Fruit fly (Drosophila melanogaster) whole organism, embryonic: ENCODE measurements around the gene Tsc1.

Source experiments
- Asciz ChIP-seq: fragments of 200-800 bp; sonication (Bioruptor generic); optimal IDR thresholded peaks from 2 replicates; lab custom pipeline; 2017; ENCODE audit warnings: missing biosample characterization, mild to moderate bottlenecking, missing genetic modification characterization, missing genetic modification reagents
- Atf-2 ChIP-seq: fragments of 200-800 bp; sonication (Bioruptor generic); optimal IDR thresholded peaks from 2 replicates; lab custom pipeline; 2016; ENCODE audit warnings: missing biosample characterization, missing genetic modification characterization
- CG10565 ChIP-seq: fragments of 200-800 bp; sonication (Bioruptor generic); optimal IDR thresholded peaks from 3 replicates; lab custom pipeline; 2016; ENCODE audit warnings: missing biosample characterization, mild to moderate bottlenecking, missing genetic modification characterization
- CG11093 ChIP-seq: fragments of 200-800 bp; sonication (Bioruptor generic); IDR thresholded peaks from 3 replicates; pipeline ENCODE4 v1.3.6; 2022; ENCODE audit warnings: missing biosample characterization, missing genetic modification characterization
- CG11398 ChIP-seq: fragments of 200-800 bp; sonication (Bioruptor generic); optimal IDR thresholded peaks from 2 replicates; lab custom pipeline; 2016; ENCODE audit warnings: missing biosample characterization, missing genetic modification characterization
- CG12071 ChIP-seq: fragments of 200-800 bp; sonication (Bioruptor generic); optimal IDR thresholded peaks from 3 replicates; lab custom pipeline; 2018; ENCODE audit warnings: missing biosample characterization, mild to moderate bottlenecking, missing genetic modification characterization
- CG12744 ChIP-seq: fragments of 200-800 bp; sonication (Bioruptor generic); optimal IDR thresholded peaks from 2 replicates; lab custom pipeline; 2016; ENCODE audit warnings: missing biosample characterization, missing genetic modification characterization
- CG13287 ChIP-seq: fragments of 200-800 bp; sonication (Bioruptor generic); IDR thresholded peaks from 2 replicates; pipeline ENCODE4 v1.3.6; 2022; ENCODE audit warnings: missing biosample characterization, missing genetic modification characterization; ENCODE audit not compliant: partially characterized antibody
- CG14860 ChIP-seq: fragments of 200-800 bp; sonication (Bioruptor generic); IDR thresholded peaks from 3 replicates; pipeline ENCODE4 v1.3.6; 2022; ENCODE audit warnings: missing biosample characterization, missing genetic modification characterization; ENCODE audit not compliant: partially characterized antibody
- CG17186 ChIP-seq: fragments of 200-800 bp; sonication (Bioruptor generic); optimal IDR thresholded peaks from 3 replicates; lab custom pipeline; 2017; ENCODE audit warnings: missing biosample characterization, missing genetic modification reagents, missing genetic modification characterization
- CG17385 ChIP-seq: fragments of 200-800 bp; sonication (Bioruptor generic); optimal IDR thresholded peaks from 3 replicates; lab custom pipeline; 2018; ENCODE audit warnings: missing biosample characterization, mild to moderate bottlenecking, missing genetic modification characterization
- CG33213 ChIP-seq: fragments of 200-800 bp; sonication (Bioruptor generic); optimal IDR thresholded peaks from 3 replicates; lab custom pipeline; 2016; ENCODE audit warnings: missing biosample characterization, missing genetic modification characterization
- CG4730 ChIP-seq: fragments of 200-800 bp; sonication (Bioruptor generic); IDR thresholded peaks from 2 replicates; pipeline ENCODE4 v1.3.6; 2022; ENCODE audit warnings: missing biosample characterization, missing genetic modification characterization
- CG6272 ChIP-seq: fragments of 200-800 bp; sonication (Bioruptor generic); IDR thresholded peaks from 2 replicates; pipeline ENCODE4 v1.3.6; 2022; ENCODE audit warnings: missing biosample characterization, missing genetic modification characterization
- CG7839 ChIP-seq: fragments of 200-800 bp; sonication (Bioruptor generic); optimal IDR thresholded peaks from 3 replicates; lab custom pipeline; 2018; ENCODE audit warnings: missing biosample characterization, mild to moderate bottlenecking, missing genetic modification characterization, moderate library complexity
- CG8478 ChIP-seq: fragments of >200 bp; optimal IDR thresholded peaks from 2 replicates; lab custom pipeline; 2018
- CG8944 ChIP-seq: fragments of 200-800 bp; sonication (Bioruptor generic); optimal IDR thresholded peaks from 3 replicates; lab custom pipeline; 2016; ENCODE audit warnings: missing biosample characterization, missing genetic modification characterization
- Chrac-16 ChIP-seq: fragments of 200-800 bp; sonication (Bioruptor generic); optimal IDR thresholded peaks from 3 replicates; lab custom pipeline; 2016; ENCODE audit warnings: missing biosample characterization, missing genetic modification characterization
- Dfd ChIP-seq, 2 experiments: fragments of >200 bp; optimal IDR thresholded peaks; 2 replicates each; lab custom pipeline; 2017; ENCODE audit warnings: missing biosample characterization in 2 of 2, missing genetic modification characterization in 2 of 2
- Doc3 ChIP-seq: fragments of 200-800 bp; sonication (Bioruptor generic); IDR thresholded peaks from 3 replicates; pipeline ENCODE4 v1.3.6; 2022; ENCODE audit warnings: missing biosample characterization, missing genetic modification characterization; ENCODE audit not compliant: partially characterized antibody
- Dp ChIP-seq: fragments of 200-800 bp; sonication (Bioruptor generic); optimal IDR thresholded peaks from 2 replicates; lab custom pipeline; 2018; ENCODE audit warnings: missing biosample characterization, mild to moderate bottlenecking, missing genetic modification characterization, moderate library complexity
- E2f1 ChIP-seq: fragments of 200-800 bp; sonication (Bioruptor generic); IDR thresholded peaks from 2 replicates; pipeline ENCODE4 v1.3.6; 2022; ENCODE audit warnings: missing biosample characterization, missing genetic modification characterization
- H15 ChIP-seq: fragments of 200-800 bp; sonication (Bioruptor generic); IDR thresholded peaks from 3 replicates; pipeline ENCODE4 v1.3.6; 2022; ENCODE audit warnings: missing biosample characterization, missing genetic modification characterization
- HLH3B ChIP-seq: fragments of 200-800 bp; sonication (Bioruptor generic); IDR thresholded peaks from 2 replicates; pipeline ENCODE4 v1.3.6; 2022; ENCODE audit warnings: missing biosample characterization, missing genetic modification characterization
- Hand ChIP-seq: fragments of 200-800 bp; sonication (Bioruptor generic); optimal IDR thresholded peaks from 2 replicates; lab custom pipeline; 2017; ENCODE audit warnings: mild to moderate bottlenecking, missing biosample characterization, missing genetic modification reagents, missing genetic modification characterization
- MTF-1 ChIP-seq: fragments of 200-800 bp; sonication (Bioruptor generic); optimal IDR thresholded peaks from 2 replicates; lab custom pipeline; 2018; ENCODE audit warnings: missing biosample characterization, mild to moderate bottlenecking, missing genetic modification characterization, borderline replicate concordance
- Mrtf ChIP-seq: fragments of 200-800 bp; sonication (Bioruptor generic); IDR thresholded peaks from 3 replicates; pipeline ENCODE4 v1.3.6; 2022; ENCODE audit warnings: missing biosample characterization, missing genetic modification characterization
- Myb ChIP-seq: fragments of 200-800 bp; sonication (Bioruptor generic); optimal IDR thresholded peaks from 2 replicates; lab custom pipeline; 2016; ENCODE audit warnings: missing biosample characterization, missing genetic modification characterization
- NK7.1 ChIP-seq: fragments of 200-800 bp; sonication (Bioruptor generic); optimal IDR thresholded peaks from 3 replicates; lab custom pipeline; 2016; ENCODE audit warnings: missing biosample characterization, missing genetic modification characterization
- Sox102F ChIP-seq: fragments of 200-800 bp; sonication (Bioruptor generic); optimal IDR thresholded peaks from 2 replicates; lab custom pipeline; 2018; ENCODE audit warnings: missing biosample characterization, mild to moderate bottlenecking, missing genetic modification characterization, moderate library complexity
- az2 ChIP-seq: fragments of 200-800 bp; sonication (Bioruptor generic); optimal IDR thresholded peaks from 3 replicates; lab custom pipeline; 2016; ENCODE audit warnings: missing biosample characterization, missing genetic modification characterization
- bowl ChIP-seq: fragments of 200-800 bp; sonication (Bioruptor generic); IDR thresholded peaks from 2 replicates; pipeline ENCODE4 v1.3.6; 2022; ENCODE audit warnings: missing biosample characterization, missing genetic modification characterization
- btn ChIP-seq: fragments of 200-800 bp; sonication (Bioruptor generic); optimal IDR thresholded peaks from 2 replicates; lab custom pipeline; 2016; ENCODE audit warnings: missing biosample characterization, missing genetic modification characterization
- cg ChIP-seq: fragments of 200-800 bp; sonication (Bioruptor generic); optimal IDR thresholded peaks from 3 replicates; lab custom pipeline; 2019; ENCODE audit warnings: missing biosample characterization, mild to moderate bottlenecking, missing genetic modification characterization, moderate library complexity
- ci ChIP-seq: fragments of 200-800 bp; sonication (Bioruptor generic); IDR thresholded peaks from 3 replicates; pipeline ENCODE4 v1.3.6; 2022; ENCODE audit warnings: missing biosample characterization, missing genetic modification characterization
- crc ChIP-seq: fragments of 200-800 bp; sonication (Bioruptor generic); optimal IDR thresholded peaks from 2 replicates; lab custom pipeline; 2016; ENCODE audit warnings: missing biosample characterization, missing genetic modification characterization
- crol ChIP-seq: fragments of 200-800 bp; sonication (Bioruptor generic); IDR thresholded peaks from 2 replicates; pipeline ENCODE4 v1.3.6; 2022; ENCODE audit warnings: missing biosample characterization, missing genetic modification characterization
- dmrt11E ChIP-seq: fragments of 200-800 bp; sonication (Bioruptor generic); optimal IDR thresholded peaks from 3 replicates; lab custom pipeline; 2018; ENCODE audit warnings: missing biosample characterization, mild to moderate bottlenecking, missing genetic modification characterization, moderate library complexity
- emc ChIP-seq: fragments of 200-800 bp; sonication (Bioruptor generic); optimal IDR thresholded peaks from 2 replicates; lab custom pipeline; 2016; ENCODE audit warnings: missing biosample characterization, missing genetic modification characterization
- fd96Cb ChIP-seq: fragments of 200-800 bp; sonication (Bioruptor generic); optimal IDR thresholded peaks from 2 replicates; lab custom pipeline; 2018; ENCODE audit warnings: missing biosample characterization, mild to moderate bottlenecking, missing genetic modification characterization, moderate library complexity
- gcm2 ChIP-seq: fragments of 200-800 bp; sonication (Bioruptor generic); optimal IDR thresholded peaks from 2 replicates; lab custom pipeline; 2016; ENCODE audit warnings: missing biosample characterization, missing genetic modification characterization
- gem ChIP-seq: fragments of 200-800 bp; sonication (Bioruptor generic); optimal IDR thresholded peaks from 2 replicates; lab custom pipeline; 2019; ENCODE audit warnings: missing biosample characterization, mild to moderate bottlenecking, missing genetic modification characterization, moderate library complexity
- hth ChIP-seq: fragments of >200 bp; optimal IDR thresholded peaks from 2 replicates; lab custom pipeline; 2017; ENCODE audit warnings: inconsistent platforms
- jumu ChIP-seq: fragments of 200-800 bp; sonication (Bioruptor generic); optimal IDR thresholded peaks from 3 replicates; lab custom pipeline; 2016; ENCODE audit warnings: missing biosample characterization, missing genetic modification characterization
- nom ChIP-seq: fragments of 200-800 bp; sonication (Bioruptor generic); optimal IDR thresholded peaks from 2 replicates; lab custom pipeline; 2017; ENCODE audit warnings: missing biosample characterization, missing genetic modification characterization, mild to moderate bottlenecking, moderate library complexity, missing genetic modification reagents
- sc ChIP-seq, 3 experiments: fragments of >200 bp in 2 of 3; fragments of 200-800 bp in 1 of 3; sonication (Bioruptor generic) in 1 of 3; optimal IDR thresholded peaks; 2 replicates in 2 of 3; 3 replicates in 1 of 3; lab custom pipeline; 2017; ENCODE audit warnings: mild to moderate bottlenecking in 1 of 3, missing biosample characterization in 1 of 3, missing genetic modification characterization in 1 of 3, missing genetic modification reagents in 1 of 3
- sim ChIP-seq: fragments of 200-800 bp; sonication (Bioruptor generic); IDR thresholded peaks from 2 replicates; pipeline ENCODE4 v1.3.6; 2022; ENCODE audit warnings: missing biosample characterization, missing genetic modification characterization
- sima ChIP-seq: fragments of 200-800 bp; sonication (Bioruptor generic); optimal IDR thresholded peaks from 2 replicates; lab custom pipeline; 2016; ENCODE audit warnings: missing biosample characterization, missing genetic modification characterization
- slp2 ChIP-seq: fragments of 200-800 bp; sonication (Bioruptor generic); optimal IDR thresholded peaks from 2 replicates; lab custom pipeline; 2016; ENCODE audit warnings: missing biosample characterization, missing genetic modification characterization
- ssp ChIP-seq: fragments of 200-800 bp; sonication (Bioruptor generic); IDR thresholded peaks from 2 replicates; pipeline ENCODE4 v1.3.6; 2022; ENCODE audit warnings: missing biosample characterization, missing genetic modification characterization
- usp ChIP-seq: fragments of >200 bp; optimal IDR thresholded peaks from 2 replicates; lab custom pipeline; 2017; ENCODE audit warnings: missing biosample characterization, missing genetic modification characterization

Gene Tsc1

dm6 chr3R:24141013-24141592 is 11.0 kb downstream of the Tsc1 start, which contains the start of gene Kal1 (continued):
- TF ChIP-seq CG8944 (GFP tag; lab: Kevin White, UChicago), result no peak
- no peak for TF ChIP-seq Dp (GFP tag; lab: Kevin White, UChicago)
- TF ChIP-seq CG12071, result peak; percentile 81
- TF ChIP-seq Sox102F, result peak; percentile 96
- TF ChIP-seq btn (GFP tag; lab: Kevin White, UChicago), result no peak
- no peak for TF ChIP-seq CG11398 (GFP tag; lab: Kevin White, UChicago)
- TF ChIP-seq Dfd (GFP tag; optimal IDR thresholded peaks at IDR 0.05; lab: Kevin White, UChicago), result no peak
- no peak for TF ChIP-seq sc (optimal IDR thresholded peaks at IDR 0.05; lab: Kevin White, UChicago)
- TF ChIP-seq sc (GFP tag; optimal IDR thresholded peaks at IDR 0.05; lab: Kevin White, UChicago), result peak; percentile 93
- TF ChIP-seq CG11093 (GFP tag; lab: Robert Waterston, UW), result peak; percentile 84
- no peak for TF ChIP-seq slp2 (GFP tag; lab: Kevin White, UChicago)
- TF ChIP-seq CG10565, result peak; percentile 5
- peak; percentile 93 for TF ChIP-seq dmrt11E
- TF ChIP-seq Atf-2 (GFP tag; lab: Kevin White, UChicago), result peak; percentile 20
- TF ChIP-seq emc (GFP tag; lab: Kevin White, UChicago), result no peak
- TF ChIP-seq CG12744, result no peak
- TF ChIP-seq Chrac-16 (GFP tag; lab: Kevin White, UChicago), result peak; percentile 69
- peak; percentile 89 for TF ChIP-seq az2
- TF ChIP-seq H15 (GFP tag; lab: Robert Waterston, UW), result peak; percentile 90
- peak; percentile 73 for TF ChIP-seq Hand
- TF ChIP-seq Asciz, result peak; percentile 96
- peak; percentile 83 for TF ChIP-seq Mrtf (GFP tag; lab: Robert Waterston, UW)
- TF ChIP-seq bowl (GFP tag; lab: Robert Waterston, UW), result peak; percentile 85
- TF ChIP-seq CG4730 (GFP tag; lab: Robert Waterston, UW), result peak; percentile 84
- peak; percentile 94 for TF ChIP-seq CG7839 (tag; lab: Kevin White, UChicago)
- TF ChIP-seq CG17186 (GFP tag; lab: Kevin White, UChicago), result peak; percentile 74
- peak; percentile 96 for TF ChIP-seq HLH3B
- no peak for TF ChIP-seq CG8478
- peak; percentile 94 for TF ChIP-seq fd96Cb (tag; lab: Kevin White, UChicago)
- no peak for TF ChIP-seq NK7.1 (GFP tag; lab: Kevin White, UChicago)
- peak; percentile 69 for TF ChIP-seq crol (GFP tag; lab: Robert Waterston, UW)
- TF ChIP-seq hth, result no peak
- peak; percentile 98 for TF ChIP-seq ci (GFP tag; lab: Robert Waterston, UW)
- peak; percentile 89 for TF ChIP-seq CG6272
- peak; percentile 23; the same call in 1 of the 2 replicates for TF ChIP-seq CG13287
- peak; percentile 26 for TF ChIP-seq cg (GFP tag; lab: Kevin White, UChicago)
- TF ChIP-seq sima (GFP tag; lab: Kevin White, UChicago), result no peak
- TF ChIP-seq jumu (GFP tag; lab: Kevin White, UChicago), result no peak
- TF ChIP-seq gem (tag; lab: Kevin White, UChicago), result peak; percentile 96
- TF ChIP-seq E2f1 (GFP tag; lab: Robert Waterston, UW), result peak; percentile 88
- TF ChIP-seq nom, result peak; percentile 97
- peak; percentile 2 for TF ChIP-seq CG33213
- 0 out of 3 replicates have a peak, but pooled peaks have one; percentile 40 for TF ChIP-seq CG14860 (GFP tag; lab: Robert Waterston, UW)
- TF ChIP-seq usp, result no peak
- peak; percentile 76 for TF ChIP-seq ssp
- TF ChIP-seq crc (GFP tag; lab: Kevin White, UChicago), result no peak
- TF ChIP-seq Doc3 (GFP tag; lab: Robert Waterston, UW), result no peak
- TF ChIP-seq MTF-1, result peak; percentile 78
- peak; percentile 90 for TF ChIP-seq CG17385 (GFP tag; lab: Kevin White, UChicago)
- no peak for TF ChIP-seq Myb (GFP tag; lab: Kevin White, UChicago)
- TF ChIP-seq gcm2 (GFP tag; lab: Kevin White, UChicago), result peak; percentile 35
- peak; percentile 95 for TF ChIP-seq sim (GFP tag; lab: Robert Waterston, UW)
